Fruit fly (Drosophila melanogaster) whole organism, wandering third instar larva: ENCODE measurements around the gene CG3528.
A peak's percentile ranks its signal among the peaks of the same experiment; 100 is the strongest.

Experiments
- Abd-B ChIP-seq: fragments of >200 bp; optimal IDR thresholded peaks from 2 replicates; lab custom pipeline; 2017; ENCODE audit warnings: missing biosample characterization, missing genetic modification characterization
- CG32264 ChIP-seq: fragments of 200-800 bp; sonication (Bioruptor generic); optimal IDR thresholded peaks from 2 replicates; lab custom pipeline; 2016; ENCODE audit warnings: missing biosample characterization, missing genetic modification characterization
- CG9705 ChIP-seq: fragments of 200-800 bp; sonication (Bioruptor generic); optimal IDR thresholded peaks from 2 replicates; lab custom pipeline; 2018; ENCODE audit warnings: missing biosample characterization, mild to moderate bottlenecking, missing genetic modification characterization
- CrebA ChIP-seq: fragments of 200-800 bp; sonication (Bioruptor generic); optimal IDR thresholded peaks from 2 replicates; lab custom pipeline; 2016; ENCODE audit warnings: missing biosample characterization, mild to moderate bottlenecking, missing genetic modification characterization, borderline replicate concordance
- Dfd ChIP-seq: fragments of >200 bp; optimal IDR thresholded peaks from 2 replicates; lab custom pipeline; 2017; ENCODE audit warnings: missing biosample characterization, missing genetic modification characterization
- Dif ChIP-seq: fragments of 200-275, 200-300 bp; sonication (Bioruptor generic); optimal IDR thresholded peaks from 2 replicates; lab custom pipeline; 2018; ENCODE audit warnings: missing biosample characterization, missing genetic modification characterization; ENCODE audit not compliant: partially characterized antibody
- GATAd ChIP-seq: sonication (Bioruptor generic); optimal IDR thresholded peaks from 2 replicates; lab custom pipeline; 2016; ENCODE audit warnings: missing biosample characterization, missing genetic modification characterization
- HLH106 ChIP-seq: fragments of 200-800 bp; optimal IDR thresholded peaks from 3 replicates; lab custom pipeline; 2019; ENCODE audit warnings: missing biosample characterization, mild to moderate bottlenecking, missing genetic modification characterization, moderate library complexity
- Hnf4 ChIP-seq: fragments of 200-800 bp; sonication (Bioruptor generic); optimal IDR thresholded peaks from 2 replicates; lab custom pipeline; 2016; ENCODE audit warnings: missing biosample characterization, mild to moderate bottlenecking, missing genetic modification characterization
- Hr78 ChIP-seq: fragments of >200 bp; optimal IDR thresholded peaks from 2 replicates; lab custom pipeline; 2017; ENCODE audit warnings: missing biosample characterization, missing genetic modification characterization
- Hr83 ChIP-seq: fragments of 200-300 bp; sonication (Bioruptor generic); optimal IDR thresholded peaks from 2 replicates; lab custom pipeline; 2016; ENCODE audit warnings: missing biosample characterization, mild to moderate bottlenecking, missing genetic modification characterization, moderate library complexity; ENCODE audit not compliant: poor library complexity, severe bottlenecking
- Jra ChIP-seq: sonication (Bioruptor generic); optimal IDR thresholded peaks from 2 replicates; lab custom pipeline; 2016; ENCODE audit warnings: missing biosample characterization, missing genetic modification characterization
- Mio ChIP-seq: sonication (Bioruptor generic); optimal IDR thresholded peaks from 2 replicates; lab custom pipeline; 2016; ENCODE audit warnings: missing biosample characterization, missing genetic modification characterization
- Myc ChIP-seq: fragments of >200 bp; optimal IDR thresholded peaks from 2 replicates; lab custom pipeline; 2017
- N ChIP-seq: fragments of >200 bp; optimal IDR thresholded peaks from 2 replicates; lab custom pipeline; 2018; ENCODE audit warnings: missing biosample characterization, missing external identifiers, missing genetic modification characterization
- OdsH ChIP-seq: fragments of 200-800 bp; sonication (Bioruptor generic); optimal IDR thresholded peaks from 2 replicates; lab custom pipeline; 2016; ENCODE audit warnings: missing biosample characterization, mild to moderate bottlenecking, missing genetic modification characterization
- Rel ChIP-seq, 2 experiments: fragments of 200-800 bp; sonication (Bioruptor generic) in 1 of 2; optimal IDR thresholded peaks; 2 replicates in 1 of 2; 3 replicates in 1 of 2; lab custom pipeline; 2016 to 2019; ENCODE audit warnings: mild to moderate bottlenecking in 2 of 2, missing biosample characterization in 2 of 2, missing genetic modification characterization in 2 of 2, moderate library complexity in 1 of 2
- Sp1 ChIP-seq: fragments of 200-800 bp; sonication (Bioruptor generic); optimal IDR thresholded peaks from 3 replicates; lab custom pipeline; 2019; ENCODE audit warnings: missing biosample characterization, mild to moderate bottlenecking, missing genetic modification characterization, moderate library complexity
- Vsx2 ChIP-seq: fragments of 200-300, 225-300 bp; sonication (Bioruptor generic); optimal IDR thresholded peaks from 2 replicates; lab custom pipeline; 2018; ENCODE audit warnings: missing biosample characterization, missing genetic modification characterization; ENCODE audit not compliant: partially characterized antibody
- br ChIP-seq: fragments of 200-800 bp; sonication (Bioruptor generic); optimal IDR thresholded peaks from 2 replicates; lab custom pipeline; 2016; ENCODE audit warnings: missing biosample characterization, missing genetic modification characterization
- brk ChIP-seq: fragments of 200-800 bp; sonication (Bioruptor generic); optimal IDR thresholded peaks from 2 replicates; lab custom pipeline; 2016; ENCODE audit warnings: missing biosample characterization, mild to moderate bottlenecking, missing genetic modification characterization
- dl ChIP-seq, 2 experiments: fragments of 175-275, 200-275 bp in 1 of 2; fragments of 200-275 bp in 1 of 2; sonication (Bioruptor generic); optimal IDR thresholded peaks; lab custom pipeline; 2018; ENCODE audit warnings: mild to moderate bottlenecking in 2 of 2, missing biosample characterization in 2 of 2, missing genetic modification characterization in 2 of 2, moderate library complexity in 2 of 2; ENCODE audit not compliant: partially characterized antibody in 2 of 2, insufficient read depth in 1 of 2
- dmrt93B ChIP-seq: fragments of 200-800 bp; sonication (Bioruptor generic); optimal IDR thresholded peaks from 2 replicates; lab custom pipeline; 2018; ENCODE audit warnings: missing biosample characterization, mild to moderate bottlenecking, missing genetic modification characterization
- dsf ChIP-seq: sonication (Bioruptor generic); optimal IDR thresholded peaks from 2 replicates; lab custom pipeline; 2016; ENCODE audit warnings: missing biosample characterization, missing genetic modification characterization, borderline replicate concordance
- ey ChIP-seq: fragments of 200-800 bp; sonication (Bioruptor generic); optimal IDR thresholded peaks from 2 replicates; lab custom pipeline; 2016; ENCODE audit warnings: missing biosample characterization, missing genetic modification characterization
- foxo ChIP-seq, 2 experiments: fragments of 200-800 bp; sonication (Bioruptor generic); optimal IDR thresholded peaks; 2 replicates in 1 of 2; 3 replicates in 1 of 2; lab custom pipeline; 2016 to 2017; ENCODE audit warnings: missing biosample characterization in 2 of 2, missing genetic modification characterization in 2 of 2
- fru ChIP-seq: fragments of 200-800 bp; sonication (Bioruptor generic); optimal IDR thresholded peaks from 3 replicates; lab custom pipeline; 2016; ENCODE audit warnings: missing biosample characterization, mild to moderate bottlenecking, missing genetic modification characterization
- h ChIP-seq: fragments of 200-800 bp; sonication (Bioruptor generic); optimal IDR thresholded peaks from 3 replicates; lab custom pipeline; 2016; ENCODE audit warnings: missing biosample characterization, mild to moderate bottlenecking, missing genetic modification characterization
- jim ChIP-seq: fragments of 175-275, 200-325 bp; sonication (Bioruptor generic); optimal IDR thresholded peaks from 2 replicates; lab custom pipeline; 2016; ENCODE audit warnings: missing biosample characterization, mild to moderate bottlenecking, missing genetic modification characterization
- lola ChIP-seq: fragments of >200 bp; optimal IDR thresholded peaks from 2 replicates; lab custom pipeline; 2017; ENCODE audit warnings: missing biosample characterization, missing genetic modification characterization
- pan ChIP-seq: fragments of >200 bp; optimal IDR thresholded peaks from 2 replicates; lab custom pipeline; 2017
- psq ChIP-seq: fragments of 200-800 bp; sonication (Bioruptor generic); optimal IDR thresholded peaks from 3 replicates; lab custom pipeline; 2017; ENCODE audit warnings: missing biosample characterization, mild to moderate bottlenecking, missing genetic modification characterization, moderate library complexity
- rgr ChIP-seq: fragments of 200-800 bp; sonication (Bioruptor generic); optimal IDR thresholded peaks from 3 replicates; lab custom pipeline; 2016; ENCODE audit warnings: missing biosample characterization, mild to moderate bottlenecking, missing genetic modification characterization
- sage ChIP-seq: fragments of 200-800 bp; sonication (Bioruptor generic); optimal IDR thresholded peaks from 2 replicates; lab custom pipeline; 2016; ENCODE audit warnings: missing biosample characterization, mild to moderate bottlenecking, missing genetic modification characterization
- sv ChIP-seq: fragments of 200-800 bp; sonication (Bioruptor generic); optimal IDR thresholded peaks from 3 replicates; lab custom pipeline; 2016; ENCODE audit warnings: missing biosample characterization, missing genetic modification characterization
- tai ChIP-seq: sonication (Bioruptor generic); optimal IDR thresholded peaks from 2 replicates; lab custom pipeline; 2016; ENCODE audit warnings: missing biosample characterization, missing genetic modification characterization
- usp ChIP-seq: fragments of >200 bp; optimal IDR thresholded peaks from 2 replicates; lab custom pipeline; 2017; ENCODE audit warnings: missing biosample characterization, missing genetic modification characterization
- woc ChIP-seq: sonication (Bioruptor generic); optimal IDR thresholded peaks from 2 replicates; lab custom pipeline; 2016; ENCODE audit warnings: missing biosample characterization, mild to moderate bottlenecking, missing genetic modification characterization

CG3528 gene

DNA sequence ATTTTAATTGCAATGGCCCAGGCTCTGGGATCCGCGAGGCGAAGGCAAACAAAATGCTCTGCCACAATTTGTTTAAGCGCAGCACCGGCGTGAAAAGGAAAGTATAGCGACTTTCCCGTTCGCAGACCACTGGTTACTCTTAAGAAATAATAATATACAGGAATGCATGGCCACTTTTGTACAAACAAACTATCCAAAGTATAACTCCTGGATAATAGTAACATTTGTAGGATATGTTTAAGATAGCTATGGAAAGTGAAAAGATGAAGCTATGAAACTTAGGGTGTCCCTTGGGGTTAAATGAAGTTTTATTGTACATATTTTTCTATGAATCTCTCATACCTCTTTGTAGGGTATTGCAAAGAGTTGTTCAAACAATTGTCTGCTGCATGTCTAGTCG is 39.5 kb downstream of the CG3528 start:
- TF ChIP-seq Dfd (no peak), h (GFP tag; lab: Kevin White, UChicago) (no peak), GATAd (GFP tag; lab: Kevin White, UChicago) (no peak), dmrt93B (no peak), Hr83 (no peak)

DNA sequence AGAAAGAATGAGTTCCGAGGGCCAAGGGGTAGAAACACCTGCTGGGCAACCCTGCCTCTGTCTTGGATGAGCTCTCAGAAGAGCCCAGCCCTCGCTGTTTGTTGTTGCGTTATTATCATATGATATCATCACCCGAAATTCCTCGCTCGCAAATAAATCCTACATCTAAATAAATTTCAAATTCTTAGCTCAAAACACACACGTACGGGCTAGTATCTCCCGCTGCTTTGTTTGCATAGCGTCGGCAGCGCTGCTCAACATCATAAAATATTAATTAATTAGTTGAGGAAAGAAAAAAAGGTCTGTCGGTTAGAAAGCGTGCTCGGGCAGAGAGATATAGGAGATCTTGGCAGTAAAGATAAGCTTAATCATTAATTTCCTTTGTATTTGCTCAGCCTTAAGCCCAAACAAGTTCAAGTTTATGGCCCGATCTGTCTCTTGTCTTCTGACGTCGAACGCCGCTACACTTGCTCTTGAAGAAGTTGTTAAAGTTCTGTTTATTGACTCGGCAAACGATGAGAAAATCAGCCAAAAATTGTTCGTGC is 43.9 kb downstream of the CG3528 start:
- TF ChIP-seq Mio (GFP tag; lab: Kevin White, UChicago) (no peak), CrebA (no peak), h (GFP tag; lab: Kevin White, UChicago) (no peak), Vsx2 (GFP tag; lab: Kevin White, UChicago) (no peak), sv (no peak), Hr78 (GFP tag; lab: Kevin White, UChicago) (no peak), dsf (GFP tag; lab: Kevin White, UChicago) (no peak), CG32264 (no peak), N (no peak), Dif (GFP tag; lab: Kevin White, UChicago) (no peak), GATAd (GFP tag; lab: Kevin White, UChicago) (no peak), Jra (GFP tag; lab: Kevin White, UChicago) (no peak)
- TF ChIP-seq, all 38 proteins: peak for 0

DNA sequence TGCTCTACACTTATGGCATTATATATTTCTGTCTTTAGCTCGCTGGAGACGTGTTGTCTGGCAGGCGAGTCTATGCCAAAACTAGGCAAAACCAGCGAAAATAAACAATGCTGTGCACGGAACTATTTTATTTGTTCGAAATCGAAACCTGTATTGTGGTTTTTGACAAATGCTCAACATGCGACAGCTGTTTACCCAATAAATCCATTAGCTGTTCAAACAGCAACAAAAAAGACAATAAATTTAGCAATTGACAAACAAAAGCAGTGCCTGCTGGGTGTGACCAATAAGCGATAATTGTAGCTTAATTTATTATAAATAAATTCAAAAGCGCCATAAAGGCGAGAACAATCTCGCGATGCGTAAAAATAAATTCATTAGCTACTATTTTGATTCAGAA is 45.1 kb downstream of the CG3528 start:
- TF ChIP-seq Sp1 (GFP tag; lab: Kevin White, UChicago): no peak

DNA sequence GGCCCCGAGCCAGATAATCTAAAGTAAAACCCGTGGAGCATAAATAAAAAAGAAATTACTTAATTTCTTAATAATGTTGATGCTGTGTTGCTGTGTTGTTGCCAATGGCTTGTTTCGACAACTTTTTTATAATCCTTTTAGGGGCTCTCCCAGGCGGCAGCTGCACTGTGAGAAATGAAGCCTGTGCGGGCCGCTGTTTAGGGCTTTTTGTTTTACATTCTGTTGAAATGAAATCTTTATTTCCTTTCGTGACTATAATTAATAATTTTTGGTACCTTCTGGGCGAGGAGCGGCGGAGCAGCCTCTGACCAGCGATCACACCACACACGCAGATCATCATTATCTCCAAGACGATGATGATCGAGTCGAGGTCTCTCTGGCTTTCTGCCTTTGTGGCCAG is 47.3 kb downstream of the CG3528 start:
- no peak for TF ChIP-seq CG9705 (GFP tag; lab: Kevin White, UChicago)
- no peak for TF ChIP-seq sage (GFP tag; lab: Kevin White, UChicago)
- no peak for TF ChIP-seq tai (GFP tag; lab: Kevin White, UChicago)
- no peak for TF ChIP-seq Hr78 (GFP tag; lab: Kevin White, UChicago)
- peak; percentile 30 for TF ChIP-seq fru (GFP tag; lab: Kevin White, UChicago)
- TF ChIP-seq brk: no peak
- TF ChIP-seq usp (GFP tag; lab: Kevin White, UChicago): no peak
- peak; percentile 6 for TF ChIP-seq br (GFP tag; lab: Kevin White, UChicago)
- TF ChIP-seq dsf (GFP tag; lab: Kevin White, UChicago): no peak
- no peak for TF ChIP-seq N
- TF ChIP-seq Sp1 (GFP tag; lab: Kevin White, UChicago): no peak
- peak; percentile 28 for TF ChIP-seq rgr
- no peak for TF ChIP-seq CrebA
- peak; percentile 21 for TF ChIP-seq ey (GFP tag; lab: Kevin White, UChicago)
- no peak for TF ChIP-seq CG32264
- no peak for TF ChIP-seq Dfd
- no peak for TF ChIP-seq Hr83
- no peak for TF ChIP-seq Jra (GFP tag; lab: Kevin White, UChicago)
- TF ChIP-seq jim (GFP tag; lab: Kevin White, UChicago): no peak
- TF ChIP-seq Hnf4 (GFP tag; lab: Kevin White, UChicago): no peak
- no peak for TF ChIP-seq dmrt93B
- no peak for TF ChIP-seq GATAd (GFP tag; lab: Kevin White, UChicago)
- TF ChIP-seq Vsx2 (GFP tag; lab: Kevin White, UChicago): no peak
- peak; percentile 28 for TF ChIP-seq psq (GFP tag; lab: Kevin White, UChicago)
- TF ChIP-seq Dif (GFP tag; lab: Kevin White, UChicago): no peak
- no peak for TF ChIP-seq sv
- TF ChIP-seq Abd-B (GFP tag; lab: Kevin White, UChicago): no peak
- no peak for TF ChIP-seq Mio (GFP tag; lab: Kevin White, UChicago)
- TF ChIP-seq Rel (GFP tag; optimal IDR thresholded peaks at IDR 0.05; lab: Kevin White, UChicago): no peak
- no peak for TF ChIP-seq Rel (tag; optimal IDR thresholded peaks at IDR 0.05; lab: Kevin White, UChicago)
- no peak for TF ChIP-seq lola (GFP tag; lab: Kevin White, UChicago)
- peak; percentile 40 for TF ChIP-seq woc (GFP tag; lab: Kevin White, UChicago)
- TF ChIP-seq HLH106: peak; percentile 31
- TF ChIP-seq h (GFP tag; lab: Kevin White, UChicago): peak; percentile 23
- TF ChIP-seq pan (lab: Kevin White, UChicago): no peak
- peak; percentile 35 for TF ChIP-seq OdsH
- TF ChIP-seq foxo (GFP tag; optimal IDR thresholded peaks at IDR 0.05; lab: Kevin White, UChicago): peak in 1 of 2 experiments; percentile 36
- TF ChIP-seq Myc (lab: Kevin White, UChicago): no peak
- no peak for TF ChIP-seq dl (GFP tag; optimal IDR thresholded peaks at IDR 0.05; lab: Kevin White, UChicago; ENCODE audit: insufficient read depth in 1 of 2, partially characterized antibody in 2 of 2)
